Fruit fly (Drosophila melanogaster): ENCODE results near the gene CG7488.
A peak's percentile ranks its signal among the peaks of the same experiment; 100 is the strongest.

CG7488 gene

dm6 chr3R:12980628-12981219 is 14.7 kb upstream of the CG7488 start, which contains the start of gene Paip2 (continued):
- peak; percentile 78 for TF ChIP-seq MESR4 (GFP tag; optimal IDR thresholded peaks at IDR 0.05)
- no peak for TF ChIP-seq CG4820 (GFP tag; optimal IDR thresholded peaks at IDR 0.05)
- no peak for TF ChIP-seq CG18599 (GFP tag; optimal IDR thresholded peaks at IDR 0.05)
- TF ChIP-seq CG12744 (GFP tag; optimal IDR thresholded peaks at IDR 0.05): no peak
- TF ChIP-seq CG12659 (GFP tag; optimal IDR thresholded peaks at IDR 0.05): peak; percentile 70
- TF ChIP-seq nerfin-1 (tag; optimal IDR thresholded peaks at IDR 0.05): peak; percentile 31
- peak; percentile 99 for TF ChIP-seq CG14860 (GFP tag; IDR thresholded peaks at IDR 0.05; ENCODE audit: partially characterized antibody)
- TF ChIP-seq CG6791 (GFP tag; IDR thresholded peaks at IDR 0.05; ENCODE audit: partially characterized antibody): peak; percentile 97
- TF ChIP-seq CG18476 (GFP tag; optimal IDR thresholded peaks at IDR 0.05): no peak
- no peak for TF ChIP-seq pfk (GFP tag; optimal IDR thresholded peaks at IDR 0.05)
- TF ChIP-seq Sox102F (GFP tag; optimal IDR thresholded peaks at IDR 0.05): no peak
- TF ChIP-seq CG15479 (GFP tag; optimal IDR thresholded peaks at IDR 0.05): no peak
- TF ChIP-seq Dbx (GFP tag; IDR thresholded peaks at IDR 0.05): no peak
- TF ChIP-seq E2f2 (GFP tag; IDR thresholded peaks at IDR 0.05): peak; percentile 95
- no peak for TF ChIP-seq C15 (GFP tag; IDR thresholded peaks at IDR 0.05)
- peak; percentile 2 for TF ChIP-seq CG18262 (tag; optimal IDR thresholded peaks at IDR 0.05)
- peak; percentile 89 for TF ChIP-seq pita (GFP tag; optimal IDR thresholded peaks at IDR 0.05)
- no peak for TF ChIP-seq CG10543 (GFP tag; optimal IDR thresholded peaks at IDR 0.05)
- peak; percentile 98 for TF ChIP-seq nerfin-2 (GFP tag; IDR thresholded peaks at IDR 0.05; ENCODE audit: partially characterized antibody)
- TF ChIP-seq ewg (GFP tag; optimal IDR thresholded peaks at IDR 0.05): no peak
- TF ChIP-seq CG1832 (GFP tag; optimal IDR thresholded peaks at IDR 0.05): no peak
- no peak for TF ChIP-seq CG3065 (GFP tag; optimal IDR thresholded peaks at IDR 0.05)
- TF ChIP-seq unpg (GFP tag; optimal IDR thresholded peaks at IDR 0.05): no peak
- peak; percentile 16 for TF ChIP-seq lbe (GFP tag; optimal IDR thresholded peaks at IDR 0.05)
- no peak for TF ChIP-seq so (GFP tag; IDR thresholded peaks at IDR 0.05)
- TF ChIP-seq CG7928 (GFP tag; optimal IDR thresholded peaks at IDR 0.05): no peak
- no peak for TF ChIP-seq CG13123 (GFP tag; optimal IDR thresholded peaks at IDR 0.05)
- peak; percentile 97 for TF ChIP-seq bbx (GFP tag; IDR thresholded peaks at IDR 0.05; ENCODE audit: partially characterized antibody)
- no peak for TF ChIP-seq CG14441 (GFP tag; IDR thresholded peaks at IDR 0.05)
- TF ChIP-seq btn (GFP tag; optimal IDR thresholded peaks at IDR 0.05): no peak
- TF ChIP-seq stwl (tag; optimal IDR thresholded peaks at IDR 0.05): peak; percentile 69
- no peak for TF ChIP-seq CG7987 (GFP tag; optimal IDR thresholded peaks at IDR 0.05)
- TF ChIP-seq Max (GFP tag; optimal IDR thresholded peaks at IDR 0.05): no peak
- TF ChIP-seq Hr39 (optimal IDR thresholded peaks at IDR 0.05): no peak
- TF ChIP-seq Trl (optimal IDR thresholded peaks at IDR 0.05): no peak
- TF ChIP-seq Trl (GFP tag; optimal IDR thresholded peaks at IDR 0.05): peak; percentile 28
- TF ChIP-seq CG4360 (GFP tag; IDR thresholded peaks at IDR 0.05): no peak; the same call in 1 of the 2 replicates
- TF ChIP-seq HLH4C (GFP tag; IDR thresholded peaks at IDR 0.05; ENCODE audit: partially characterized antibody): peak; percentile 99
- no peak for TF ChIP-seq CG11456 (GFP tag; IDR thresholded peaks at IDR 0.05)
- TF ChIP-seq CG3726 (GFP tag; IDR thresholded peaks at IDR 0.05): no peak
- TF ChIP-seq CG16813 (GFP tag; IDR thresholded peaks at IDR 0.05; ENCODE audit: partially characterized antibody): peak; percentile 99
- TF ChIP-seq grn (GFP tag; optimal IDR thresholded peaks at IDR 0.05): peak; percentile 68
- no peak for TF ChIP-seq Mes4 (GFP tag; optimal IDR thresholded peaks at IDR 0.05)
- no peak for TF ChIP-seq CHES-1-like (GFP tag; optimal IDR thresholded peaks at IDR 0.05)
- peak; percentile 32 for TF ChIP-seq CG30020 (tag; optimal IDR thresholded peaks at IDR 0.05)
- no peak for TF ChIP-seq tx (GFP tag; optimal IDR thresholded peaks at IDR 0.05)
- peak; percentile 3 for TF ChIP-seq CG31365 (tag; optimal IDR thresholded peaks at IDR 0.05)
- peak; percentile 88 for TF ChIP-seq CG18011 (GFP tag; optimal IDR thresholded peaks at IDR 0.05)
- TF ChIP-seq jumu (GFP tag; optimal IDR thresholded peaks at IDR 0.05): no peak
- no peak for TF ChIP-seq klu (GFP tag; IDR thresholded peaks at IDR 0.05)

All from whole organism, embryonic.